Fruit fly (Drosophila melanogaster) S2 (cell line): ENCODE results near the gene Bgb.

ENCODE experiments used
- CG8478 ChIP-seq: fragments of >200 bp; optimal IDR thresholded peaks from 2 replicates; lab custom pipeline; 2018
- CTCF ChIP-seq, 2 experiments: fragments of >200 bp; optimal IDR thresholded peaks; 2 replicates each; lab custom pipeline; 2018

DNA sequence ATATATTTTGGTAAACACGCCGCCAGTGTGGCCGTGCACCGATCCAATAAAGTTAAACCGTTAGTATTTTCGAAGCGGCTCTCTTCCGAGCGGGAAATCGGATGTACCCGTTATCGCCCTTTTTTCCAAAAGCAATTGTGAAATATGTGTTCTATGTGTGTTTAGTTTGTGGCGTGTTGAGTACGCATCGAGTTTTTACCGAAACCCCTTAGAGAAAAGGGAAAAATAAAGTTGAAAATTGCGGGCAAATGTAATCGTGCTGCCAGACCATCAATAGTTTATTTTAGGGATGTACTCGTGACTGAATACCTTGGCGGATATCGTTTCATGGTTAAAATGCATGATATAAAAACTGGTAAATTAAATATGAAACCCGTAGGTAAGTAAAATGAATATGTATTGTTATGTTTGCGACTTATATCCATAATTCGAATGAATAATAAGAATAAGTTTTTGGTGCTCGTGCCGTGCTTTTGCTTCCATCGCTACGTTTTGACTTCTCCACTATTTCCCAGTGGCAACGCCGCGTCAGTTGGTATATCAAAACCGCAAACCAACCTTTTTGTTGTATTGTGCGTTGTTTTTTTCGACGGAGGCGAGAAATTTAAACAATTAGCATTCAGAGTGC lies at the start of gene Bgb, which contains the start of gene Mettl2:
- TF ChIP-seq CG8478 (lab: Kevin White, UChicago): no peak
- peak in 1 of 2 experiments; percentile 13 for TF ChIP-seq CTCF (optimal IDR thresholded peaks at IDR 0.05; lab: Kevin White, UChicago)
